Worm (Caenorhabditis elegans): ENCODE data around the gene F22H10.6.

The F22H10.6 gene

ce11 chrX:16681910-16682493 lies 9.1 kb downstream of the F22H10.6 start (continued):
- TF ChIP-seq M03D4.4 (tag; optimal IDR thresholded peaks at IDR 0.05) (peak; percentile 60), unc-62 (GFP tag; optimal IDR thresholded peaks at IDR 0.05) (peak; percentile 90), cnd-1 (tag; optimal IDR thresholded peaks at IDR 0.05) (peak; percentile 74), mls-2 (tag; optimal IDR thresholded peaks at IDR 0.05) (no peak), snpc-4 (tag; optimal IDR thresholded peaks at IDR 0.05) (no peak), ceh-39 (tag; optimal IDR thresholded peaks at IDR 0.05) (peak; percentile 90), mab-5 (tag; optimal IDR thresholded peaks at IDR 0.05) (peak; percentile 94), lin-32 (GFP tag; optimal IDR thresholded peaks at IDR 0.05) (no peak), ham-2 (GFP tag; optimal IDR thresholded peaks at IDR 0.05) (no peak), ces-1 (GFP tag; optimal IDR thresholded peaks at IDR 0.05) (peak; percentile 100)

ce11 chrX:16679117-16679590 lies 12.0 kb downstream of the F22H10.6 start, which contains the start of gene F22H10.2:
Gene F22H10.2 (plus strand): TSS chrX:16679540.
- no peak for TF ChIP-seq elt-1 (tag; optimal IDR thresholded peaks at IDR 0.05; ENCODE audit: borderline replicate concordance, insufficient read depth)
- TF ChIP-seq nhr-28 (tag; optimal IDR thresholded peaks at IDR 0.05): no peak
- no peak for TF ChIP-seq ceh-83 (GFP tag; optimal IDR thresholded peaks at IDR 0.05)
- TF ChIP-seq lin-13 (tag; optimal IDR thresholded peaks at IDR 0.05): no peak
- TF ChIP-seq cnd-1 (tag; optimal IDR thresholded peaks at IDR 0.05): no peak
- TF ChIP-seq pha-4 (tag; optimal IDR thresholded peaks at IDR 0.05): no peak
- TF ChIP-seq lin-32 (GFP tag; optimal IDR thresholded peaks at IDR 0.05): no peak
- no peak for TF ChIP-seq flh-1 (GFP tag; optimal IDR thresholded peaks at IDR 0.05)
- no peak for TF ChIP-seq nhr-237 (tag; optimal IDR thresholded peaks at IDR 0.05)
- TF ChIP-seq nhr-76 (tag; optimal IDR thresholded peaks at IDR 0.05): no peak
- no peak for TF ChIP-seq elt-3 (tag; optimal IDR thresholded peaks at IDR 0.05)
- TF ChIP-seq nhr-2 (tag; optimal IDR thresholded peaks at IDR 0.05): no peak
- TF ChIP-seq mab-5 (tag; optimal IDR thresholded peaks at IDR 0.05): no peak
- no peak for TF ChIP-seq blmp-1 (tag; optimal IDR thresholded peaks at IDR 0.05)
- no peak for TF ChIP-seq ces-1 (GFP tag; optimal IDR thresholded peaks at IDR 0.05)
- no peak for TF ChIP-seq ham-2 (GFP tag; optimal IDR thresholded peaks at IDR 0.05)
- TF ChIP-seq unc-39 (tag; optimal IDR thresholded peaks at IDR 0.05): no peak
- no peak for TF ChIP-seq ztf-11 (tag; optimal IDR thresholded peaks at IDR 0.05)

ce11 chrX:16678097-16678496 lies 13.0 kb downstream of the F22H10.6 start:
- TF ChIP-seq snpc-4 (tag; optimal IDR thresholded peaks at IDR 0.05) (no peak), nhr-28 (tag; optimal IDR thresholded peaks at IDR 0.05) (no peak), blmp-1 (tag; optimal IDR thresholded peaks at IDR 0.05) (no peak), mls-2 (tag; optimal IDR thresholded peaks at IDR 0.05) (no peak), ceh-83 (GFP tag; optimal IDR thresholded peaks at IDR 0.05) (no peak), zip-8 (tag; optimal IDR thresholded peaks at IDR 0.05) (no peak)

ce11 chrX:16677672-16678071 lies 13.5 kb downstream of the F22H10.6 start, which contains the start of gene F22H10.3:
Gene F22H10.3 (minus strand): TSS chrX:16677707.
- TF ChIP-seq sptf-1 (tag; optimal IDR thresholded peaks at IDR 0.05) (no peak), lin-32 (GFP tag; optimal IDR thresholded peaks at IDR 0.05) (no peak), cnd-1 (tag; optimal IDR thresholded peaks at IDR 0.05) (no peak), ceh-39 (tag; optimal IDR thresholded peaks at IDR 0.05) (no peak), ces-1 (GFP tag; optimal IDR thresholded peaks at IDR 0.05) (no peak), nhr-28 (tag; optimal IDR thresholded peaks at IDR 0.05) (no peak), nhr-76 (tag; optimal IDR thresholded peaks at IDR 0.05) (no peak), bed-3 (GFP tag; optimal IDR thresholded peaks at IDR 0.05) (no peak), nhr-237 (tag; optimal IDR thresholded peaks at IDR 0.05) (no peak), ham-2 (GFP tag; optimal IDR thresholded peaks at IDR 0.05) (no peak), lin-13 (tag; optimal IDR thresholded peaks at IDR 0.05) (no peak), unc-39 (tag; optimal IDR thresholded peaks at IDR 0.05) (no peak), hlh-1 (tag; optimal IDR thresholded peaks at IDR 0.05) (no peak), lsy-2 (tag; optimal IDR thresholded peaks at IDR 0.05) (no peak)

- no peak for TF ChIP-seq nhr-28 (tag; optimal IDR thresholded peaks at IDR 0.05)
- TF ChIP-seq blmp-1 (tag; optimal IDR thresholded peaks at IDR 0.05): no peak
- TF ChIP-seq mep-1 (tag; optimal IDR thresholded peaks at IDR 0.05): no peak
- no peak for TF ChIP-seq drap-1 (GFP tag; optimal IDR thresholded peaks at IDR 0.05)
- no peak for TF ChIP-seq ham-2 (GFP tag; optimal IDR thresholded peaks at IDR 0.05)
- no peak for TF ChIP-seq unc-39 (tag; optimal IDR thresholded peaks at IDR 0.05)
- no peak for TF ChIP-seq flh-1 (GFP tag; optimal IDR thresholded peaks at IDR 0.05)
- TF ChIP-seq nhr-76 (tag; optimal IDR thresholded peaks at IDR 0.05): no peak
- no peak for TF ChIP-seq ceh-39 (tag; optimal IDR thresholded peaks at IDR 0.05)
- no peak for TF ChIP-seq sptf-1 (tag; optimal IDR thresholded peaks at IDR 0.05)
- TF ChIP-seq cnd-1 (tag; optimal IDR thresholded peaks at IDR 0.05): no peak
- TF ChIP-seq elt-3 (tag; optimal IDR thresholded peaks at IDR 0.05): no peak
- TF ChIP-seq lsy-2 (tag; optimal IDR thresholded peaks at IDR 0.05): no peak
- no peak for TF ChIP-seq nhr-237 (tag; optimal IDR thresholded peaks at IDR 0.05)
- no peak for TF ChIP-seq ztf-11 (tag; optimal IDR thresholded peaks at IDR 0.05)
Observed at ce11 chrX:16675712-16676111, 15.4 kb downstream of the F22H10.6 start.
